Worm (Caenorhabditis elegans) whole organism, L3 larva: ENCODE data around the gene lec-2.

Experiments
- R02D3.7 ChIP-seq: fragments of 150-350 bp; optimal IDR thresholded peaks from 2 replicates; lab custom pipeline; 2014; ENCODE audit warnings: missing biosample characterization, missing genetic modification characterization
- elt-2 ChIP-seq: sonication (generic microtip); optimal IDR thresholded peaks from 2 replicates; lab custom pipeline; 2016; ENCODE audit warnings: missing genetic modification reagents, mild to moderate bottlenecking, missing genetic modification characterization, missing compliant biosample characterization
- lin-39 ChIP-seq: fragments of 150-350 bp; optimal IDR thresholded peaks from 2 replicates; lab custom pipeline; 2018; ENCODE audit warnings: missing biosample characterization, missing genetic modification reagents, missing genetic modification characterization
- nfya-1 ChIP-seq: sonication (generic microtip); optimal IDR thresholded peaks from 2 replicates; lab custom pipeline; 2017; ENCODE audit warnings: missing genetic modification characterization, mild to moderate bottlenecking, missing compliant biosample characterization, antibody characterized with exemption, moderate library complexity; ENCODE audit not compliant: insufficient read depth
- ztf-11 ChIP-seq: fragments of 150-350 bp; optimal IDR thresholded peaks from 2 replicates; lab custom pipeline; 2014; ENCODE audit warnings: missing biosample characterization, missing genetic modification characterization

- TF ChIP-seq R02D3.7 = no peak
- no peak for TF ChIP-seq ztf-11 (tag; lab: Kevin White, UChicago)
- no peak for TF ChIP-seq elt-2 (tag; lab: Kevin White, UChicago)
- no peak for TF ChIP-seq nfya-1 (tag; lab: Kevin White, UChicago)
- TF ChIP-seq lin-39 (tag; lab: Kevin White, UChicago) = no peak
Measured at ce11 chrII:10060508-10060907, 44.5 kb upstream of the lec-2 start, which contains the start of gene stg-1.
